Worm (Caenorhabditis elegans): Measurements from ENCODE around the gene nhr-20.

The nhr-20 gene

ce11 chrIII:4194349-4195110 lies 38.5 kb downstream of the nhr-20 start:
- TF ChIP-seq che-1 (tag; optimal IDR thresholded peaks at IDR 0.05) (no peak), pha-4 (tag; optimal IDR thresholded peaks at IDR 0.05) (no peak), mec-3 (tag; optimal IDR thresholded peaks at IDR 0.05; ENCODE audit: borderline replicate concordance) (no peak), zip-5 (tag; optimal IDR thresholded peaks at IDR 0.05) (no peak), ceh-18 (tag; optimal IDR thresholded peaks at IDR 0.05) (no peak), odd-2 (tag; optimal IDR thresholded peaks at IDR 0.05) (no peak), hlh-30 (tag; optimal IDR thresholded peaks at IDR 0.05; ENCODE audit: insufficient read depth) (no peak), ceh-24 (tag; optimal IDR thresholded peaks at IDR 0.05) (no peak), ama-1 (optimal IDR thresholded peaks at IDR 0.05) (no peak), pros-1 (tag; optimal IDR thresholded peaks at IDR 0.05) (no peak)

ce11 chrIII:4193659-4194103 lies 39.3 kb downstream of the nhr-20 start, which contains the start of gene xbp-1:
TSS of gene xbp-1 (plus strand) at chrIII:4193809.
- TF ChIP-seq hlh-30 (tag; optimal IDR thresholded peaks at IDR 0.05; ENCODE audit: insufficient read depth) (peak; percentile 62), unc-55 (GFP tag; optimal IDR thresholded peaks at IDR 0.05) (peak; percentile 90), unc-42 (tag; optimal IDR thresholded peaks at IDR 0.05) (peak; percentile 51), nfya-1 (tag; optimal IDR thresholded peaks at IDR 0.05) (peak; percentile 87), fax-1 (tag; optimal IDR thresholded peaks at IDR 0.05) (no peak), nhr-232 (tag; optimal IDR thresholded peaks at IDR 0.05) (no peak), ceh-24 (tag; optimal IDR thresholded peaks at IDR 0.05) (no peak), pha-4 (tag; optimal IDR thresholded peaks at IDR 0.05) (no peak), unc-86 (tag; optimal IDR thresholded peaks at IDR 0.05) (no peak), tbx-7 (tag; optimal IDR thresholded peaks at IDR 0.05) (no peak), ceh-22 (tag; optimal IDR thresholded peaks at IDR 0.05) (no peak), ceh-14 (tag; optimal IDR thresholded peaks at IDR 0.05) (peak; percentile 38), eyg-1 (tag; optimal IDR thresholded peaks at IDR 0.05) (no peak), dve-1 (tag; optimal IDR thresholded peaks at IDR 0.05) (peak; percentile 87), dmd-4 (tag; optimal IDR thresholded peaks at IDR 0.05; ENCODE audit: borderline replicate concordance) (peak; percentile 41), elt-2 (tag; optimal IDR thresholded peaks at IDR 0.05) (peak; percentile 76), pax-1 (tag; optimal IDR thresholded peaks at IDR 0.05) (peak; percentile 77), rnt-1 (tag; optimal IDR thresholded peaks at IDR 0.05) (peak; percentile 76), ceh-18 (tag; optimal IDR thresholded peaks at IDR 0.05) (peak; percentile 71), ceh-6 (GFP tag; optimal IDR thresholded peaks at IDR 0.05) (no peak), sox-4 (tag; optimal IDR thresholded peaks at IDR 0.05) (no peak), Y22D7AL.16 (tag; optimal IDR thresholded peaks at IDR 0.05) (no peak), fkh-10 (GFP tag; optimal IDR thresholded peaks at IDR 0.05) (peak; percentile 20), hlh-15 (tag; optimal IDR thresholded peaks at IDR 0.05) (no peak), madf-2 (tag; optimal IDR thresholded peaks at IDR 0.05) (peak; percentile 22), ahr-1 (tag; optimal IDR thresholded peaks at IDR 0.05) (no peak), ref-2 (tag; optimal IDR thresholded peaks at IDR 0.05) (peak; percentile 68), ama-1 (optimal IDR thresholded peaks at IDR 0.05) (peak; percentile 23), sdc-2 (tag; optimal IDR thresholded peaks at IDR 0.05) (peak; percentile 2), zip-5 (tag; optimal IDR thresholded peaks at IDR 0.05) (no peak), pat-9 (tag; optimal IDR thresholded peaks at IDR 0.05) (no peak), ets-4 (tag; optimal IDR thresholded peaks at IDR 0.05) (peak; percentile 38), tbx-2 (tag; optimal IDR thresholded peaks at IDR 0.05) (peak; percentile 69), C08G9.2 (tag; optimal IDR thresholded peaks at IDR 0.05) (peak; percentile 11), ceh-31 (tag; optimal IDR thresholded peaks at IDR 0.05) (peak; percentile 71), pqm-1 (tag; optimal IDR thresholded peaks at IDR 0.05) (peak; percentile 59)

All from whole organism, late embryonic.